Worm (Caenorhabditis elegans): ENCODE results near the gene K04D7.6.
A peak's percentile ranks its signal among the peaks of the same experiment; 100 is the strongest.

K04D7.6 gene

ce11 chrIV:10216704-10217296 lies 10.7 kb upstream of the K04D7.6 start:
- TF ChIP-seq dpl-1 (GFP tag; optimal IDR thresholded peaks at IDR 0.05) (no peak), snpc-4 (tag; optimal IDR thresholded peaks at IDR 0.05) (no peak), xbp-1 (tag; optimal IDR thresholded peaks at IDR 0.05) (no peak), lin-14 (GFP tag; optimal IDR thresholded peaks at IDR 0.05) (no peak), lin-35 (GFP tag; optimal IDR thresholded peaks at IDR 0.05) (no peak), tlp-1 (tag; optimal IDR thresholded peaks at IDR 0.05) (no peak), ces-1 (GFP tag; optimal IDR thresholded peaks at IDR 0.05) (no peak), jun-1 (tag; optimal IDR thresholded peaks at IDR 0.05) (no peak), nhr-28 (tag; optimal IDR thresholded peaks at IDR 0.05) (no peak)

- TF ChIP-seq pax-3 (tag; optimal IDR thresholded peaks at IDR 0.05) (no peak), blmp-1 (tag; optimal IDR thresholded peaks at IDR 0.05) (peak; percentile 77)
Observed at ce11 chrIV:10216078-10216477, 10.0 kb upstream of the K04D7.6 start, which contains the start of gene col-124. TSS of gene col-124 (plus strand) at chrIV:10216451.

ce11 chrIV:10215393-10215792 lies 9.3 kb upstream of the K04D7.6 start:
- TF ChIP-seq xbp-1 (tag; optimal IDR thresholded peaks at IDR 0.05) = no peak
- no peak for TF ChIP-seq vab-15 (tag; optimal IDR thresholded peaks at IDR 0.05)
- no peak for TF ChIP-seq nhr-77 (tag; optimal IDR thresholded peaks at IDR 0.05)
- no peak for TF ChIP-seq nhr-71 (tag; optimal IDR thresholded peaks at IDR 0.05)
- no peak for TF ChIP-seq pqm-1 (tag; optimal IDR thresholded peaks at IDR 0.05)
- no peak for TF ChIP-seq nhr-20 (tag; optimal IDR thresholded peaks at IDR 0.05)
- no peak for TF ChIP-seq lin-35 (GFP tag; optimal IDR thresholded peaks at IDR 0.05)
- no peak for TF ChIP-seq hpl-2 (GFP tag; optimal IDR thresholded peaks at IDR 0.05)
- TF ChIP-seq skn-1 (tag; optimal IDR thresholded peaks at IDR 0.05) = no peak
- no peak for TF ChIP-seq ztf-11 (tag; optimal IDR thresholded peaks at IDR 0.05)
- TF ChIP-seq pag-3 (tag; optimal IDR thresholded peaks at IDR 0.05; ENCODE audit: borderline replicate concordance, insufficient read depth) = no peak
- no peak for TF ChIP-seq aly-2 (tag; optimal IDR thresholded peaks at IDR 0.05)
- TF ChIP-seq blmp-1 (tag; optimal IDR thresholded peaks at IDR 0.05) = no peak

- no peak for TF ChIP-seq lin-35 (GFP tag; optimal IDR thresholded peaks at IDR 0.05)
- TF ChIP-seq nhr-85 (tag) = no peak
- no peak for TF ChIP-seq nhr-71 (tag; optimal IDR thresholded peaks at IDR 0.05)
- TF ChIP-seq ces-1 (GFP tag; optimal IDR thresholded peaks at IDR 0.05) = no peak
- TF ChIP-seq jun-1 (tag; optimal IDR thresholded peaks at IDR 0.05) = no peak
- TF ChIP-seq C34B4.2 (tag; optimal IDR thresholded peaks at IDR 0.05) = no peak
- no peak for TF ChIP-seq C16A3.4 (tag; optimal IDR thresholded peaks at IDR 0.05)
- TF ChIP-seq zip-4 (GFP tag; optimal IDR thresholded peaks at IDR 0.05) = no peak
- TF ChIP-seq fkh-4 (tag; optimal IDR thresholded peaks at IDR 0.05; ENCODE audit: borderline replicate concordance) = no peak
- TF ChIP-seq ceh-82 (tag; optimal IDR thresholded peaks at IDR 0.05) = no peak
- no peak for TF ChIP-seq nhr-47 (tag; optimal IDR thresholded peaks at IDR 0.05)
- no peak for TF ChIP-seq fkh-10 (GFP tag; optimal IDR thresholded peaks at IDR 0.05)
- no peak for TF ChIP-seq nhr-237 (tag; optimal IDR thresholded peaks at IDR 0.05)
- no peak for TF ChIP-seq unc-30 (tag; optimal IDR thresholded peaks at IDR 0.05)
- no peak for TF ChIP-seq unc-98 (GFP tag; IDR thresholded peaks at IDR 0.05)
- TF ChIP-seq swsn-7 (tag; optimal IDR thresholded peaks at IDR 0.05) = no peak
Observed at ce11 chrIV:10214811-10215210, 8.7 kb upstream of the K04D7.6 start, which contains the start of gene abt-1. TSS of gene abt-1 (minus strand) at chrIV:10214911.

ce11 chrIV:10197317-10197867 lies 8.7 kb downstream of the K04D7.6 start, which contains the start of gene gon-4:
TSS of gene gon-4 (plus strand) at chrIV:10197817.
- TF ChIP-seq rnt-1 (tag; optimal IDR thresholded peaks at IDR 0.05) (peak; percentile 6), snu-23 (GFP tag; optimal IDR thresholded peaks at IDR 0.05) (no peak), ama-1 (optimal IDR thresholded peaks at IDR 0.05) (no peak), aha-1 (tag; optimal IDR thresholded peaks at IDR 0.05) (no peak), nhr-19 (GFP tag; conservative IDR thresholded peaks at IDR 0.05) (no peak), sox-4 (tag; optimal IDR thresholded peaks at IDR 0.05) (no peak), fkh-10 (GFP tag; optimal IDR thresholded peaks at IDR 0.05) (no peak), mab-9 (GFP tag; IDR thresholded peaks at IDR 0.05) (no peak), Y116A8C.19 (tag; optimal IDR thresholded peaks at IDR 0.05; ENCODE audit: borderline replicate concordance) (no peak), lin-15B (tag; optimal IDR thresholded peaks at IDR 0.05) (peak; percentile 29), ets-5 (GFP tag; IDR thresholded peaks at IDR 0.05) (no peak), dsc-1 (tag; optimal IDR thresholded peaks at IDR 0.05) (no peak), nhr-20 (tag; optimal IDR thresholded peaks at IDR 0.05) (no peak), vab-15 (tag; optimal IDR thresholded peaks at IDR 0.05) (no peak), mep-1 (tag; optimal IDR thresholded peaks at IDR 0.05) (peak; percentile 30), ztf-4 (tag; optimal IDR thresholded peaks at IDR 0.05) (no peak), nhr-77 (tag; optimal IDR thresholded peaks at IDR 0.05) (no peak), ztf-11 (tag; optimal IDR thresholded peaks at IDR 0.05) (no peak)

All from whole organism, L1 larva.